Worm (Caenorhabditis elegans) whole organism, L1 larva: Measurements from ENCODE around the gene erfa-1.

Experiments used
- aha-1 ChIP-seq: fragments of 150-350 bp; optimal IDR thresholded peaks from 2 replicates; lab custom pipeline; 2014; ENCODE audit warnings: missing biosample characterization, missing genetic modification characterization
- ets-5 ChIP-seq: fragments of 200-800 bp; sonication (Bioruptor generic); IDR thresholded peaks from 2 replicates; pipeline ENCODE4 v1.3.6; 2022; ENCODE audit warnings: missing genetic modification characterization, missing compliant biosample characterization
- hlh-4 ChIP-seq: sonication (generic microtip); optimal IDR thresholded peaks from 2 replicates; lab custom pipeline; 2016; ENCODE audit warnings: mild to moderate bottlenecking, missing genetic modification characterization, missing compliant biosample characterization
- lin-39 ChIP-seq: fragments of 150-350 bp; optimal IDR thresholded peaks from 2 replicates; lab custom pipeline; 2014; ENCODE audit warnings: missing biosample characterization, missing genetic modification reagents, missing genetic modification characterization
- mep-1 ChIP-seq: fragments of 150-350 bp; optimal IDR thresholded peaks from 2 replicates; lab custom pipeline; 2014; ENCODE audit warnings: missing biosample characterization, missing genetic modification characterization
- nhr-11 ChIP-seq: fragments of 150-350 bp; optimal IDR thresholded peaks from 2 replicates; lab custom pipeline; 2014; ENCODE audit warnings: missing biosample characterization, missing genetic modification characterization
- nhr-76 ChIP-seq: sonication (generic microtip); optimal IDR thresholded peaks from 2 replicates; lab custom pipeline; 2017; ENCODE audit warnings: missing biosample characterization, missing genetic modification characterization
- snpc-4 ChIP-seq: fragments of 150-350 bp; optimal IDR thresholded peaks from 2 replicates; lab custom pipeline; 2014; ENCODE audit warnings: missing biosample characterization, missing genetic modification characterization
- unc-62 ChIP-seq: fragments of 150-350 bp; optimal IDR thresholded peaks from 2 replicates; lab custom pipeline; 2014; ENCODE audit warnings: missing biosample characterization, missing genetic modification reagents, missing genetic modification characterization

ce11 chrV:6436332-6436731, 2.4 kb downstream of the erfa-1 start, which contains the start of gene hpo-19:
- no peak for TF ChIP-seq unc-62 (GFP tag; lab: Kevin White, UChicago)
- no peak for TF ChIP-seq nhr-11
- no peak for TF ChIP-seq snpc-4 (tag; lab: Kevin White, UChicago)
- no peak for TF ChIP-seq ets-5
- TF ChIP-seq mep-1 (tag; lab: Kevin White, UChicago), result no peak
- no peak for TF ChIP-seq aha-1
- TF ChIP-seq lin-39 (tag; lab: Kevin White, UChicago), result no peak
- no peak for TF ChIP-seq hlh-4
- no peak for TF ChIP-seq nhr-76
